Fruit fly (Drosophila melanogaster) whole organism, adult: ENCODE data around the gene Rpt4.
A peak's percentile ranks its signal among the peaks of the same experiment; 100 is the strongest.

Source experiments
- CG11617 ChIP-seq: fragments of 200-800 bp; sonication (Bioruptor generic); optimal IDR thresholded peaks from 2 replicates; lab custom pipeline; 2017; ENCODE audit warnings: mild to moderate bottlenecking, missing biosample characterization, missing genetic modification reagents, missing genetic modification characterization
- CG12768 ChIP-seq: fragments of 200-800 bp; sonication (Bioruptor generic); optimal IDR thresholded peaks from 2 replicates; lab custom pipeline; 2017; ENCODE audit warnings: missing biosample characterization, missing genetic modification characterization, mild to moderate bottlenecking, moderate library complexity, missing genetic modification reagents
- CG14711 ChIP-seq: fragments of 200-800 bp; sonication (Bioruptor generic); optimal IDR thresholded peaks from 2 replicates; lab custom pipeline; 2018; ENCODE audit warnings: missing biosample characterization, mild to moderate bottlenecking, missing genetic modification characterization, moderate library complexity
- CG1620 ChIP-seq: fragments of 200-800 bp; sonication (Bioruptor generic); optimal IDR thresholded peaks from 2 replicates; lab custom pipeline; 2016; ENCODE audit warnings: missing biosample characterization, missing genetic modification characterization
- CG33017 ChIP-seq: fragments of 200-800 bp; sonication (Bioruptor generic); optimal IDR thresholded peaks from 2 replicates; lab custom pipeline; 2018; ENCODE audit warnings: missing biosample characterization, mild to moderate bottlenecking, missing genetic modification characterization, moderate library complexity
- CG5204 ChIP-seq: fragments of 200-800 bp; sonication (Bioruptor generic); optimal IDR thresholded peaks from 2 replicates; lab custom pipeline; 2016; ENCODE audit warnings: missing biosample characterization, missing genetic modification characterization
- CG7045 ChIP-seq: fragments of 200-800 bp; sonication (Bioruptor generic); optimal IDR thresholded peaks from 2 replicates; lab custom pipeline; 2017; ENCODE audit warnings: missing biosample characterization, mild to moderate bottlenecking, missing genetic modification characterization
- CG7101 ChIP-seq: fragments of 200-800 bp; sonication (Bioruptor generic); optimal IDR thresholded peaks from 2 replicates; lab custom pipeline; 2018; ENCODE audit warnings: missing biosample characterization, mild to moderate bottlenecking, missing genetic modification characterization, moderate library complexity
- Clk ChIP-seq: fragments of 200-800 bp; sonication (Bioruptor generic); optimal IDR thresholded peaks from 2 replicates; lab custom pipeline; 2017; ENCODE audit warnings: missing biosample characterization, missing genetic modification characterization
- Crg-1 ChIP-seq: fragments of 200-800 bp; sonication (Bioruptor generic); optimal IDR thresholded peaks from 2 replicates; lab custom pipeline; 2016; ENCODE audit warnings: missing biosample characterization, missing genetic modification characterization
- Hr96 ChIP-seq: fragments of 200-800 bp; sonication (Bioruptor generic); optimal IDR thresholded peaks from 2 replicates; lab custom pipeline; 2016; ENCODE audit warnings: missing biosample characterization, missing genetic modification characterization
- Mnt ChIP-seq: fragments of 200-800 bp; sonication (Bioruptor generic); optimal IDR thresholded peaks from 2 replicates; lab custom pipeline; 2016; ENCODE audit warnings: missing biosample characterization, mild to moderate bottlenecking, missing genetic modification characterization
- bab1 ChIP-seq: fragments of 200-800 bp; sonication (Bioruptor generic); optimal IDR thresholded peaks from 3 replicates; lab custom pipeline; 2019; ENCODE audit warnings: missing biosample characterization, mild to moderate bottlenecking, missing genetic modification characterization, moderate library complexity
- cic ChIP-seq: fragments of 200-800 bp; sonication (Bioruptor generic); optimal IDR thresholded peaks from 2 replicates; lab custom pipeline; 2017; ENCODE audit warnings: missing biosample characterization, mild to moderate bottlenecking, missing genetic modification characterization, moderate library complexity
- cnc ChIP-seq, 2 experiments: fragments of >200 bp; optimal IDR thresholded peaks; 2 replicates each; lab custom pipeline; 2017
- kay ChIP-seq: fragments of 200-800 bp; sonication (Bioruptor generic); peaks from one replicate; lab custom pipeline; 2016; ENCODE audit warnings: missing biosample characterization, missing genetic modification characterization, borderline replicate concordance
- ovo ChIP-seq: fragments of 200-800 bp; sonication (Bioruptor generic); optimal IDR thresholded peaks from 2 replicates; lab custom pipeline; 2016; ENCODE audit warnings: missing biosample characterization, missing genetic modification characterization
- pad ChIP-seq: fragments of 200-800 bp; sonication (Bioruptor generic); optimal IDR thresholded peaks from 3 replicates; lab custom pipeline; 2017; ENCODE audit warnings: missing biosample characterization, missing genetic modification characterization, mild to moderate bottlenecking, moderate library complexity, missing genetic modification reagents
- tj ChIP-seq: fragments of 200-800 bp; sonication (Bioruptor generic); optimal IDR thresholded peaks from 3 replicates; lab custom pipeline; 2017; ENCODE audit warnings: missing biosample characterization, mild to moderate bottlenecking, missing genetic modification characterization, moderate library complexity
- toe ChIP-seq: fragments of 200-800 bp; sonication (Bioruptor generic); optimal IDR thresholded peaks from 2 replicates; lab custom pipeline; 2016; ENCODE audit warnings: missing biosample characterization, missing genetic modification characterization

The Rpt4 gene

DNA sequence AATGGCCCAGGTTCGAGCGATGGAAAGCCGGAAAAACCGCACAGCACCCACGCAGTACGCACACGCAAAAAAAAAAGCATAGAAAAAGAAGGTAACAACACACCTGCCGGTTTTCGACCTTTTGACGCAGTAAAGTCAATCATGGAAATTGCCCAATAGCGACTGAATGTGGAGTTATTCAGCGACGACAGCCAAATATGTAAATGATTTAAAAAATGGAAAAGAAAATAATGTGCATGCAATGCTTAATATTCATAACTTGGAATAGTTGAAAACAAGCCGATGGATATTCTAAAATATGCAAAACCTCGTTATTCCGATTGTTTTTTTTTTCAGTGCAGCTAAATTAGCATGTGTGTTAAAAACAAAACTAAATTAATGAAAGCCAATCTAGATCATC lies 12.2 kb upstream of the Rpt4 start:
- TF ChIP-seq CG7101 = no peak
- TF ChIP-seq CG11617 = no peak
- no peak for TF ChIP-seq toe (GFP tag; lab: Kevin White, UChicago)
- TF ChIP-seq Hr96 (GFP tag; lab: Kevin White, UChicago) = no peak
- TF ChIP-seq CG14711 (tag; lab: Kevin White, UChicago) = no peak
- no peak for TF ChIP-seq CG12768
- no peak for TF ChIP-seq tj (GFP tag; lab: Kevin White, UChicago)
- TF ChIP-seq cnc (optimal IDR thresholded peaks at IDR 0.05; lab: Kevin White, UChicago) = no peak
- no peak for TF ChIP-seq Mnt (GFP tag; lab: Kevin White, UChicago)
- no peak for TF ChIP-seq CG7045 (GFP tag; lab: Kevin White, UChicago)
- TF ChIP-seq kay (GFP tag; lab: Kevin White, UChicago) = no peak
- no peak for TF ChIP-seq Clk (GFP tag; lab: Kevin White, UChicago)

DNA sequence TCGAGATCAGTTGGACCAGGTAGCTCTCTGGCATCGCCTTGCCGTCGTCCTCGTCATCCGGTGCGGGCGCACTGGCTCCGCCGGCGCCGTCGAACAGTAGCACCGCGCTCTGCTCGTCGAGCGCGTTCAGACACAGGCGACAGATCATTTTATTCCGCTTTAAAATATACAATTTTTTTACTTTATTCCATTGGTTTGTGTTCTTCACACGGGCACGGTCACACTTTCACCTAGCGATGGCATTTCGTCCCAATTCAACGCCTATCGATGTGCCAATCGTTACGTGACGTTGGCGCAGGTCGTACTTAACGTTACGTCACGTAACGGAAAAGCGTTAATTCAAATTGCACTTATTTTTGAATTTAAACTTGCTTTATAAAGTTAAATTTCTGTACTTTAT lies 10.0 kb upstream of the Rpt4 start, which contains the start of gene CG12219:
CG12219 (minus strand) TSS at position 234 of the 400 bp plus-strand sequence.
- no peak for TF ChIP-seq pad
- no peak for TF ChIP-seq CG7101
- TF ChIP-seq bab1 (GFP tag; lab: Kevin White, UChicago) = peak; percentile 8
- no peak for TF ChIP-seq Crg-1 (GFP tag; lab: Kevin White, UChicago)

DNA sequence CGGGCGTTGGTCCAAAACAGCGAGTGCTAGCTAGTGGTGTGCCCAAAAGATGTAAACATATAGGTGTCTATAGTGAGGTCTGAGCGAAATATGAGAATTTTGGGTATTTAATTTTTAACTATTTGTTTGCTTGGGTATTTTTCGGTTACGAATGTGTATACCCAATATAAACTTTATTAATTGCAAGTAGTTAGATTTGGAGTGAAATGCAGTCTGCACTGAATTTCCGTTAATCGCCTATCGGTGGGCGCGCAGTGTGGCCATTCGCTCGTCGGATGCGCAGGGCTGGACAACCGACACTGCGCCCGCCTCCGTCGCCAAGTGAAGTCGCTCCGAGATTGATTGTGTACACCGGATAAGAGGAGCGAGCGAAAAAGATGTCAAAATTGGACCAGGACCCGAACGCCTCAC lies 4.1 kb upstream of the Rpt4 start, which contains the start of the genes CG15891 and CG3815:
CG15891 (minus strand) TSS at position 217 of the 411 bp plus-strand sequence.
CG3815 (plus strand) TSS at position 261 of the 411 bp plus-strand sequence.
- TF ChIP-seq CG1620 = peak; percentile 53
- TF ChIP-seq Mnt (GFP tag; lab: Kevin White, UChicago) = peak; percentile 39
- TF ChIP-seq CG11617 = peak; percentile 69
- no peak for TF ChIP-seq toe (GFP tag; lab: Kevin White, UChicago)
- peak; percentile 9 for TF ChIP-seq CG33017 (tag; lab: Kevin White, UChicago)
- peak; percentile 59 for TF ChIP-seq pad
- TF ChIP-seq CG7101 = peak; percentile 69
- TF ChIP-seq tj (GFP tag; lab: Kevin White, UChicago) = peak; percentile 34
- TF ChIP-seq CG14711 (tag; lab: Kevin White, UChicago) = peak; percentile 60
- TF ChIP-seq cnc (optimal IDR thresholded peaks at IDR 0.05; lab: Kevin White, UChicago) = no peak
- TF ChIP-seq Hr96 (GFP tag; lab: Kevin White, UChicago) = no peak
- TF ChIP-seq kay (GFP tag; lab: Kevin White, UChicago) = no peak
- peak; percentile 38 for TF ChIP-seq Crg-1 (GFP tag; lab: Kevin White, UChicago)
- no peak for TF ChIP-seq Clk (GFP tag; lab: Kevin White, UChicago)
- peak; percentile 21 for TF ChIP-seq CG12768
- no peak for TF ChIP-seq ovo (GFP tag; lab: Kevin White, UChicago)
- no peak for TF ChIP-seq CG5204 (GFP tag; lab: Kevin White, UChicago)
- TF ChIP-seq cic (GFP tag; lab: Kevin White, UChicago) = no peak
- no peak for TF ChIP-seq CG7045 (GFP tag; lab: Kevin White, UChicago)
- TF ChIP-seq bab1 (GFP tag; lab: Kevin White, UChicago) = peak; percentile 73

DNA sequence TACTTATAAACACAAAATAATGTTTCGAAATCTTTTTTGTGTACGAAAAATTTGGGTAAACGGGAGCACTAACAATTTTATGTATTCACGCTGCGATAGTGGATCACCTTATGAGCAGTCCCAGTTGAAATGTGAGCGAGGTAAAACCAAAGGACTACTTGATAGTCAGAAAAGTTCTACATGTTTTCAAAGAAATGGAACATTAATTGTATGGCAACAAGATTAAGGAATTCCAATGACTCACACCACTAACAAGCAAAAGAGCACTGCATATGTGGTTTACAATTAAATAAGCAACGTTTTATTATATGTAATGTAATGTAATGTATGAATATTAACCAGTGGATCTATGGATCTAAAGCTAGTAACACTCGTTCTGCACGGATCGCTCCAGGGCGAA lies 3.2 kb upstream of the Rpt4 start, which contains the start of gene CG15892:
CG15892 (minus strand) TSS at position 101 of the 400 bp plus-strand sequence.
- TF ChIP-seq Clk (GFP tag; lab: Kevin White, UChicago) (no peak), cnc (optimal IDR thresholded peaks at IDR 0.05; lab: Kevin White, UChicago) (no peak), CG11617 (no peak), CG7101 (no peak), Mnt (GFP tag; lab: Kevin White, UChicago) (no peak), ovo (GFP tag; lab: Kevin White, UChicago) (no peak), CG14711 (tag; lab: Kevin White, UChicago) (no peak), Hr96 (GFP tag; lab: Kevin White, UChicago) (no peak), toe (GFP tag; lab: Kevin White, UChicago) (no peak), cic (GFP tag; lab: Kevin White, UChicago) (no peak)

DNA sequence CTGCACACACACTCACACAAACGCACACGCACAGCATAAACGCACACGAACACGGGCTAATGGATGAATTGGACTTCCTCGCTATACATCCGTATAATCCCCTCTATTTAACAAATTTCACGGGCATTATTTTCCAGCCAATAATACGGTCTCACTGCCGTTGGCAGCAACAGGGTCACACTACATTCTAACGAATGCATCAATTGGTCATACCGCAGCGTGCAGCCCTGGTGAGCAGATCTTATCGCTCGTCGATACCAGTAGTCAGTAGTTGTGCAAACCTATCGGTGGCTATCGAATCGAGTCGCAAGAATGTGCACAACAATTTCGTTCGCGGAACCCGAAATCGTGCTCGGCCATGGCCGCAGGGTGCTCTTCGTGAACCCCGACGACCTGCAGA lies 3.2 kb downstream of the Rpt4 start, which contains the start of the genes Top3beta and wuho:
Top3beta (minus strand) TSS at position 149 of the 400 bp plus-strand sequence.
wuho (plus strand) TSS at position 259 of the 400 bp plus-strand sequence.
- TF ChIP-seq Hr96 (GFP tag; lab: Kevin White, UChicago) (no peak), kay (GFP tag; lab: Kevin White, UChicago) (no peak), Crg-1 (GFP tag; lab: Kevin White, UChicago) (peak; percentile 47), pad (peak; percentile 72), CG7101 (peak; percentile 68), CG5204 (GFP tag; lab: Kevin White, UChicago) (no peak), bab1 (GFP tag; lab: Kevin White, UChicago) (peak; percentile 83), ovo (GFP tag; lab: Kevin White, UChicago) (peak; percentile 57), cnc (optimal IDR thresholded peaks at IDR 0.05; lab: Kevin White, UChicago) (no peak), tj (GFP tag; lab: Kevin White, UChicago) (peak; percentile 31), CG14711 (tag; lab: Kevin White, UChicago) (peak; percentile 44), CG11617 (peak; percentile 37), Mnt (GFP tag; lab: Kevin White, UChicago) (peak; percentile 96), CG33017 (tag; lab: Kevin White, UChicago) (peak; percentile 20), cic (GFP tag; lab: Kevin White, UChicago) (peak; percentile 65), CG1620 (peak; percentile 51)

DNA sequence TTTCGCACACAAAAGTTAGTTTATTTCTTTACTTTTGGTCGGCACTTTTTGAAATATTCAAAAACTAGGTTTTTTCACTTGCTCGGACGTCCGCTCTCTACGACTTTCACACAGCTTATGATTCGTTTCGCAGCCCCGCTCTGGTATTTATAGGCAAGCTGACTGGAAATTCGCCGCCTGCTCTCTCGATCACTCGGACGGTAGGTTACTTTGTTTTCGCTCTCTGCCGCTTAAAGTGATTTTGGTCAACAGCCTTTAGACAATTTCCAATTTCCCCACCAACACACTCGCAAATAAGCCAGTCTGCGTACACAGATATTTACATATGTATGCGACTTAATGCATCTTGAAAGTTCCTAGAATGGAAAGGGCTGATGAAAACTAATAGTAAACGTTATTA lies 7.6 kb downstream of the Rpt4 start, which contains the start of gene CG11700:
CG11700 (minus strand) TSS at position 106 of the 400 bp plus-strand sequence.
- TF ChIP-seq CG7045 (GFP tag; lab: Kevin White, UChicago) = no peak
- TF ChIP-seq CG33017 (tag; lab: Kevin White, UChicago) = no peak
- no peak for TF ChIP-seq CG1620
- TF ChIP-seq cic (GFP tag; lab: Kevin White, UChicago) = no peak
- TF ChIP-seq Mnt (GFP tag; lab: Kevin White, UChicago) = no peak
- no peak for TF ChIP-seq kay (GFP tag; lab: Kevin White, UChicago)
- TF ChIP-seq ovo (GFP tag; lab: Kevin White, UChicago) = no peak
- no peak for TF ChIP-seq CG7101
- TF ChIP-seq bab1 (GFP tag; lab: Kevin White, UChicago) = peak; percentile 24
- no peak for TF ChIP-seq toe (GFP tag; lab: Kevin White, UChicago)
- no peak for TF ChIP-seq CG14711 (tag; lab: Kevin White, UChicago)
- TF ChIP-seq tj (GFP tag; lab: Kevin White, UChicago) = peak; percentile 11
